Worm (Caenorhabditis elegans) whole organism, L4/young adult: ENCODE results near the gene unc-64.

Experiments
- W03F9.2 ChIP-seq: fragments of 150-350 bp; optimal IDR thresholded peaks from 2 replicates; lab custom pipeline; 2014; ENCODE audit warnings: missing biosample characterization, missing genetic modification characterization
- dao-5 ChIP-seq: sonication (generic microtip); optimal IDR thresholded peaks from 2 replicates; lab custom pipeline; 2016; ENCODE audit warnings: missing genotype, missing genetic modification characterization, moderate library complexity, missing compliant biosample characterization
- him-1 ChIP-seq: sonication (generic microtip); optimal IDR thresholded peaks from 2 replicates; lab custom pipeline; 2016; ENCODE audit warnings: missing genotype, missing genetic modification reagents, missing genetic modification characterization, missing compliant biosample characterization

Gene unc-64

DNA sequence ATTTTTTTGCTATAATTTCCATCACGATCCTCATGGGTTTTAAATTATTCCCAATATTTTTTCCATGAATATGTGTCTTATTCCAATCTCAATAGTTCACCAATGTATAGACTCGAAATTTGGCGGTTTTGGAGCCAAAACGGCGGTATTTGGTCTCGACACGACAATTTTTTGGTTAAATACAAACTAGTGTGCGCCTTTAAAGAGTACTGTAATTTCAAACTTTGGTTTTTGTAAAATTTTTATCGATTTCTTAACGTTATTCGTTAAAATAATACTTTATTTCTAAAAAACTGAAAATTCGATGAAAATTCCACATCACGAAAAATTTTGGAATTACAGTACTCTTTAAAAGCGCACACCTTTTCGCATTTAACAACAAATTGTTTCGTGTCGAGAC is 37.6 kb downstream of the unc-64 start:
- no peak for TF ChIP-seq dao-5 (tag; lab: Kevin White, UChicago)
- TF ChIP-seq W03F9.2 (tag; lab: Kevin White, UChicago), result no peak
- TF ChIP-seq him-1, result no peak

DNA sequence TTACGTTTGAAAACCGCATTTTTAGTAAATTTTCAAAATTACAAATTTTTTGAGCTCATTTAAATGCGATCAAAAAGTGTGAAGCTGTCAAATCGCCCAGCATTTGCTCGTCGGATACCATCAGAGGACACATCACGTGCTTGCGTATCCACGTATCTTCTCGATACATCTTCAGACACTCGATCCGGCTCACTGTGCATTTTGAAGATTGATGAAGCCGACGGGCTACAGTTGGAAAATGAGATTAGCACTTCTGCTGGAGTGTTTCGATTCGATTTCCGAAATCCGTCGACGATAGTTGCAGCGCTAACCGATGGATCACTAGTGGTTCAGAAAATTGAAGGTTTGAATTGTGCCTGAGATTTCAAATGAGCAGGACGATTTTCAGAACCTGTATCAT is 38.0 kb downstream of the unc-64 start, which contains the start of gene dph-7:
Gene dph-7 (plus strand): TSS at position 53 of the 400 bp plus-strand sequence.
- no peak for TF ChIP-seq W03F9.2 (tag; lab: Kevin White, UChicago)
- no peak for TF ChIP-seq dao-5 (tag; lab: Kevin White, UChicago)
- TF ChIP-seq him-1, result no peak

DNA sequence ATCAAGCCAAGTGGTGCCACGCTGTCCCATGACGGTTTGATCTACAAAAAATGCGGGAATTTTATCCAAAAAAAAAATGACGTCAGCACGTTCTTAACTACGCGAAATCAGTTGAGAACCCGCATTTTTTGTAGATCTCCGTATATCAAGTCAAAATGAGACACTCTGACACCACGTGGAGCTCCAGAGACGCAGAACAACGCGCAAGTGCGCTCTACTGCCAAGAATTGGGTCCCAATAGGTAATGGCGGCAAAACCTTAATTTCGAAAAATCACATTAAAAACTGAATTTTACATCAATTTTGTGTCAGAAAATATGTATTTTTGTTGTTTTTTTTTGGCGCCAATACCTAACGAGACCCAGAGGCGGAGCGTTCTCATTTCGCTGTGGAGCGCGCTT is 39.9 kb downstream of the unc-64 start:
- TF ChIP-seq W03F9.2 (tag; lab: Kevin White, UChicago) (no peak), him-1 (no peak), dao-5 (tag; lab: Kevin White, UChicago) (no peak)

DNA sequence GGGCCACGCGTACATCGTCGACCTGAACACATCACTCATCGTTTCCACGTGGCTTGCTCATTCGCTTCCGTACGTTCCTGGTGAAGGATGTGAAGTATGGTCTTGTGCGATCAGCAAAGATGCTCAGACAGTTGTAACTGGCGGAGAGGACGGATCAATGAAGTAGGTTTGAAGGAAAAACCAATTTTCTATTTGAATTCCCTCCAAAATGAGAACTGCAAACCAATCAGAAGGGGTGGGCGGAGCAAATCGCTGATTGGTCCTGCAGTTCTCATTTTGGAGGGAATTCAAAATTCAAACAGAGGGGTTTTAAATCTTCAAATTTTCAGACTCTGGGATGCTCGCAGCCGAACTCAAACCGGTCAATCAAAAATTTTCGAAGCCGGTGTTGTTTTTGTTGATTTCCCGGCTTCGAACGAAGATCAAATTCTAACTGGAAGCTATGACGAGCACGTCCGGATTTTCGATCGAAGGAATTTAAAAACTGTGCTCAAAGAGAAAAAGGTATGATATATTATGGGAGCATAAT is 40.4 kb downstream of the unc-64 start:
- no peak for TF ChIP-seq dao-5 (tag; lab: Kevin White, UChicago)
- TF ChIP-seq W03F9.2 (tag; lab: Kevin White, UChicago), result no peak
- TF ChIP-seq him-1, result no peak

DNA sequence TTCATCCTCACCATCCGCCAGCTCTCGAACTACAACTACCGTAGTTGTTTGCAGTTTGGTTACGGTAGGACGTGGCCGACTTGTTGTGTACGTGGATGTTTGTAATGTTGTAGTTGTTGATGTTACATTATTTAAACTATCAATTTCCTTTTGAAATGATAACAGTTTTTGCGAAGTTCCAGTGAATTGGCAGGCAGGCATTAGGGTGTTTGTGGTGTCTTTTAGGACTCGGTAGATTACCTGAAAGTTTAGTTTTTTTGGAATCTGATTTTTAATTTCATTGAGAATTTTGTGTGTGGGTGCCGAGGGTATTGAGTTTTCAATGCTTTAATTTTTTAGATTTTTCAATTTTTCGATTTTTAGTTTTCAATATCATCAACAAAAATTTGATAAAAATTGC is 45.5 kb downstream of the unc-64 start, which contains the start of gene F53A2.11:
Gene F53A2.11 (minus strand): TSS at position 101 of the 400 bp plus-strand sequence.
- TF ChIP-seq W03F9.2 (tag; lab: Kevin White, UChicago) (no peak), him-1 (no peak), dao-5 (tag; lab: Kevin White, UChicago) (no peak)

DNA sequence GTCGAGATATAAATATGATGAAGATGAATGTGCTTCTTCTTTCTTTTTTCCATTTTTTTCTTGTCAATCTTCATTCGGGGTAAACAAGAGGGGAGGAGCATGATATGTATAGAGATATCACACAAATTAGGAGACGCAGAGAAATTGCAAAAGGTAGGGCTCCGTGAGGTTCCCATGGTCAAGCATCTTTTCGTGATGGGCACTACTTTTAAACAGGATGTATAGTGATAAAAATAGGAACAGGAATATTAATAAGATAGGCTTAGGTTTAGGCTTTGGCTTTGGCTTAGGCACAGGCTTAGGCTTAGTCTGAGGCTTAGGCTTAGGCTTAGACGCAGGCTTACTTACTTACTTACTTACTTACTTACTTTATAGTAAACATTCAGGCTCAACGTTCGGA is 47.7 kb downstream of the unc-64 start, which contains the start of gene F53A2.1:
Gene F53A2.1 (minus strand): TSS at position 101 of the 400 bp plus-strand sequence.
- no peak for TF ChIP-seq dao-5 (tag; lab: Kevin White, UChicago)
- no peak for TF ChIP-seq him-1
- no peak for TF ChIP-seq W03F9.2 (tag; lab: Kevin White, UChicago)

DNA sequence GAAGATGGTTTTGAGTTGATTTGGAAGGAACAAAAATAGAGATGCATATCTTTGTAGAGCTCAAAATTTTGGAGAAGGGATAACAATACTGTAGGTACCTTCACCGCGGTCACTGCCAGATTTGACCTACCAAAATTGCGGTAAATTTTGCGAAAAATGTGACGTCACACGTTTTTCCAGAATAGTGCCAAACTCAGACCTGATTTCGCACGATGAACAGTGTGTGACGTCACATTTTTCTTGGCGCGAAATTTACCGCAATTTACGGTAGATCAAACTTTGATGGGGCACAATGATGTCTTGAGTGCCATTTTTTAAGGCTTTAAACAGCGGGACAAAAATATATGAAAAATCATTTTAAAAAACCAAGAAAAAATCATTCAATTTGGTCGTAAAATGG is 51.9 kb downstream of the unc-64 start:
- TF ChIP-seq dao-5 (tag; lab: Kevin White, UChicago) (no peak), him-1 (no peak), W03F9.2 (tag; lab: Kevin White, UChicago) (no peak)
